Worm (Caenorhabditis elegans) whole organism, young adult: ENCODE results near the gene mlc-6.

Source experiments
- B0035.1 ChIP-seq: sonication (generic microtip); optimal IDR thresholded peaks from 2 replicates; lab custom pipeline; 2016; ENCODE audit warnings: missing genetic modification characterization, mild to moderate bottlenecking, missing compliant biosample characterization, missing genotype, missing genetic modification reagents
- F10E7.11 ChIP-seq: sonication (generic microtip); optimal IDR thresholded peaks from 2 replicates; lab custom pipeline; 2017; ENCODE audit warnings: mild to moderate bottlenecking, missing genetic modification characterization, moderate library complexity, missing compliant biosample characterization
- F22D6.2 ChIP-seq: sonication (generic microtip); optimal IDR thresholded peaks from 2 replicates; lab custom pipeline; 2016; ENCODE audit warnings: mild to moderate bottlenecking, missing genetic modification characterization, missing compliant biosample characterization
- F49E8.2 ChIP-seq: sonication (generic microtip); optimal IDR thresholded peaks from 3 replicates; lab custom pipeline; 2017; ENCODE audit warnings: missing genetic modification characterization, mild to moderate bottlenecking, missing compliant biosample characterization, antibody characterized with exemption, moderate library complexity; ENCODE audit not compliant: insufficient read depth
- F55B11.4 ChIP-seq: sonication (generic microtip); optimal IDR thresholded peaks from 2 replicates; lab custom pipeline; 2016; ENCODE audit warnings: missing compliant biosample characterization, missing genetic modification characterization, borderline replicate concordance; ENCODE audit not compliant: insufficient read depth
- K12H6.12 ChIP-seq: fragments of 200-800 bp; sonication (Bioruptor generic); optimal IDR thresholded peaks from 2 replicates; lab custom pipeline; 2018; ENCODE audit warnings: mild to moderate bottlenecking, missing genetic modification characterization, missing compliant biosample characterization
- T07F8.4 ChIP-seq: sonication (generic microtip); optimal IDR thresholded peaks from 2 replicates; lab custom pipeline; 2016; ENCODE audit warnings: mild to moderate bottlenecking, missing genetic modification characterization, moderate library complexity, missing compliant biosample characterization
- attf-5 ChIP-seq: fragments of 200-800 bp; sonication (Bioruptor generic); optimal IDR thresholded peaks from 2 replicates; lab custom pipeline; 2018; ENCODE audit warnings: mild to moderate bottlenecking, missing genetic modification characterization, missing compliant biosample characterization
- attf-6 ChIP-seq: fragments of 200-800 bp; sonication (Bioruptor generic); IDR thresholded peaks from 2 replicates; pipeline ENCODE4 v1.3.6; 2022; ENCODE audit warnings: missing genetic modification reagents, missing genetic modification characterization, missing compliant biosample characterization
- cebp-2 ChIP-seq: fragments of 200-800 bp; sonication (Bioruptor generic); IDR thresholded peaks from 2 replicates; pipeline ENCODE4 v1.3.6; 2022; ENCODE audit warnings: missing genetic modification characterization, missing compliant biosample characterization
- ceh-27 ChIP-seq: fragments of 200-800 bp; sonication (Bioruptor generic); optimal IDR thresholded peaks from 2 replicates; lab custom pipeline; 2018; ENCODE audit warnings: mild to moderate bottlenecking, missing genetic modification characterization, moderate library complexity, missing compliant biosample characterization
- ceh-79 ChIP-seq: sonication (generic microtip); optimal IDR thresholded peaks from 2 replicates; lab custom pipeline; 2017; ENCODE audit warnings: mild to moderate bottlenecking, missing genetic modification characterization, missing compliant biosample characterization
- die-1 ChIP-seq: sonication (generic microtip); optimal IDR thresholded peaks from 2 replicates; lab custom pipeline; 2016; ENCODE audit warnings: missing genotype, mild to moderate bottlenecking, missing genetic modification characterization, missing compliant biosample characterization
- egrh-3 ChIP-seq: fragments of 200-800 bp; sonication (Bioruptor generic); IDR thresholded peaks from 2 replicates; pipeline ENCODE4 v1.3.6; 2022; ENCODE audit warnings: missing genetic modification reagents, missing genetic modification characterization, missing compliant biosample characterization
- hmg-1.2 ChIP-seq: fragments of 200-800 bp; sonication (Bioruptor generic); IDR thresholded peaks from 2 replicates; pipeline ENCODE4 v1.3.6; 2022; ENCODE audit warnings: missing genetic modification reagents, missing genetic modification characterization, missing compliant biosample characterization
- hrde-1 ChIP-seq: sonication (generic microtip); optimal IDR thresholded peaks from 2 replicates; lab custom pipeline; 2016; ENCODE audit warnings: missing genetic modification characterization, mild to moderate bottlenecking, missing compliant biosample characterization, moderate library complexity, missing genotype, missing genetic modification reagents, borderline replicate concordance
- let-526 ChIP-seq: fragments of 200-800 bp; sonication (Bioruptor generic); IDR thresholded peaks from 2 replicates; pipeline ENCODE4 v1.3.6; 2022; ENCODE audit warnings: missing genetic modification reagents, missing genetic modification characterization, missing compliant biosample characterization
- lin-26 ChIP-seq: fragments of 200-800 bp; sonication (Bioruptor generic); IDR thresholded peaks from 2 replicates; pipeline ENCODE4 v1.3.6; 2022; ENCODE audit warnings: missing genetic modification reagents, missing genetic modification characterization, missing compliant biosample characterization
- lir-1 ChIP-seq: fragments of 200-800 bp; sonication (Bioruptor generic); conservative IDR thresholded peaks from 2 replicates; pipeline ENCODE4 v1.3.6; 2022; ENCODE audit warnings: missing genetic modification reagents, missing genetic modification characterization, missing compliant biosample characterization
- lsy-27 ChIP-seq: sonication (generic microtip); optimal IDR thresholded peaks from 2 replicates; lab custom pipeline; 2017; ENCODE audit warnings: missing genetic modification characterization, mild to moderate bottlenecking, missing compliant biosample characterization, antibody characterized with exemption, missing genotype, borderline replicate concordance; ENCODE audit not compliant: insufficient read depth
- madf-10 ChIP-seq: sonication (generic microtip); optimal IDR thresholded peaks from 2 replicates; lab custom pipeline; 2016; ENCODE audit warnings: mild to moderate bottlenecking, missing genetic modification characterization, missing compliant biosample characterization
- mcd-1 ChIP-seq: fragments of 200-800 bp; sonication (Bioruptor generic); IDR thresholded peaks from 2 replicates; pipeline ENCODE4 v1.3.6; 2022; ENCODE audit warnings: missing genetic modification reagents, missing genetic modification characterization, missing compliant biosample characterization
- mes-4 ChIP-seq: sonication (generic microtip); optimal IDR thresholded peaks from 2 replicates; lab custom pipeline; 2016; ENCODE audit warnings: missing genotype, missing genetic modification characterization, missing compliant biosample characterization
- mxl-1 ChIP-seq: sonication (generic microtip); optimal IDR thresholded peaks from 2 replicates; lab custom pipeline; 2016; ENCODE audit warnings: missing genetic modification characterization, missing compliant biosample characterization
- nhr-27 ChIP-seq: fragments of 200-800 bp; sonication (Bioruptor generic); optimal IDR thresholded peaks from 2 replicates; lab custom pipeline; 2018; ENCODE audit warnings: mild to moderate bottlenecking, missing genetic modification characterization, moderate library complexity, missing compliant biosample characterization
- nhr-80 ChIP-seq: sonication (generic microtip); optimal IDR thresholded peaks from 2 replicates; lab custom pipeline; 2016; ENCODE audit warnings: missing genetic modification characterization, missing compliant biosample characterization
- pha-4 ChIP-seq: fragments of 150-350 bp; sonication (generic microtip); optimal IDR thresholded peaks from 2 replicates; lab custom pipeline; 2014; ENCODE audit warnings: missing biosample characterization, missing genetic modification reagents, missing genetic modification characterization
- rcor-1 ChIP-seq: fragments of 200-800 bp; sonication (Bioruptor generic); IDR thresholded peaks from 2 replicates; pipeline ENCODE4 v1.3.6; 2022; ENCODE audit warnings: missing genetic modification reagents, missing genetic modification characterization, missing compliant biosample characterization
- sea-2 ChIP-seq: fragments of 200-800 bp; sonication (Bioruptor generic); IDR thresholded peaks from 2 replicates; pipeline ENCODE4 v1.3.6; 2022; ENCODE audit warnings: missing genetic modification characterization, missing compliant biosample characterization
- snpc-1.1 ChIP-seq: sonication (generic microtip); optimal IDR thresholded peaks from 2 replicates; lab custom pipeline; 2017; ENCODE audit warnings: missing genetic modification characterization, mild to moderate bottlenecking, missing compliant biosample characterization, antibody characterized with exemption, moderate library complexity, missing genotype, missing genetic modification reagents; ENCODE audit not compliant: insufficient read depth
- tbp1 ChIP-seq: fragments of 200-800 bp; sonication (Bioruptor generic); optimal IDR thresholded peaks from 2 replicates; lab custom pipeline; 2018; ENCODE audit warnings: mild to moderate bottlenecking, missing genetic modification characterization, missing compliant biosample characterization
- zfh-2 ChIP-seq: fragments of 200-800 bp; sonication (Bioruptor generic); conservative IDR thresholded peaks from 2 replicates; pipeline ENCODE4 v1.3.6; 2022; ENCODE audit warnings: missing genetic modification reagents, missing genetic modification characterization, missing compliant biosample characterization
- ztf-22 ChIP-seq: fragments of 200-800 bp; sonication (Bioruptor generic); optimal IDR thresholded peaks from 2 replicates; lab custom pipeline; 2018; ENCODE audit warnings: mild to moderate bottlenecking, missing genetic modification characterization, moderate library complexity, missing compliant biosample characterization
- ztf-25 ChIP-seq: fragments of 200-800 bp; sonication (Bioruptor generic); IDR thresholded peaks from 2 replicates; pipeline ENCODE4 v1.3.6; 2022; ENCODE audit warnings: missing genetic modification reagents, missing genetic modification characterization, missing compliant biosample characterization

Gene mlc-6

DNA sequence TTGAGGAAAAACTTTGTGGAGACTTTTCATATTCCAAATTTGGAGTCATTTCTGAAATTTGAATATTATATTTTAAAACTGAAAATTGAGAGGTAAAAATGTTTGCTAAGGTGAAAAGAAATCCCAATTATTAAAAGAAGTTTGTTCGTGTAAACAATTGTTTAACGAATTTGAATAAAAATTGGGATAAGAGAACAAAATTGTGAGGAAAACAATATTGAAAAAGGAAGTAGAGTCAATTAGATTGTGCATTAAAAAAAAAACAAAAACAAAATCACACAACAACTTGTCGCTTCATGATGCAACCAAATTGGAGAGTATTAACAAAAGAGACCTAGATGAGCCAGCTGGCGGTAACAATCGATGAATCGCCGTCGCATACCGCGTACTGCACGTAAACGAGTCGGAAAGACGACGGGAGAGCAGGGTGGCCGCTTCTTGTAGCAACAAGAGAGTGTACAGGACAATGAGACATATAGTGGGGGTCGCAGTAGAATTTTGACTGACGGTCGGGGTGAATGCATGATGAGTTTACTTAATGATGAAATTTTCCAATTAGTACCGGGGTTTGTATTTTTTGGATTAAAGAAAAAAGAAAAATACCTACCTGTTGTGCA lies 3.0 kb downstream of the mlc-6 start, which contains the start of gene K04C1.3:
TSS of gene K04C1.3 (minus strand) at position 51 of the 617 bp plus-strand sequence.
- TF ChIP-seq nhr-27: no peak
- TF ChIP-seq rcor-1: no peak
- peak; percentile 54 for TF ChIP-seq nhr-80 (tag; lab: Kevin White, UChicago)

DNA sequence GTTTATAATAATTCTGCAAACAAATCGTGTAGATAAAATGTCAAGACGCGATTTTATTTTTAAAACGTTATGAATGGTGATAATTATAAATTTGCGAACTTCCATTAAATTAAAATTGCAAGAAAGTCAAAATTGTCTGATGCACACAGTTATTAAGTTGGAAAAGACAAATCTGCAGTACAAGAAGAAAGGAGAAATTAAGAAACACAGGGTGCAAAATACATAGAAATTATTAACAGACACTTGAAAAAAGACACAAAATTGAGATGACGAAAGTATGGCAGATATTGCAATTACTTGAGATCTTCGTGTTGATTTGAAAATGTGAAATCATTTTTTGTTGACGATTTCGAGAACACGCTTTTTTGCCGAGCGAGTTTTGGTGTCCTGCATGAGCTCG lies 4.9 kb downstream of the mlc-6 start:
- TF ChIP-seq sea-2 (GFP tag; lab: Robert Waterston, UW) (no peak), lsy-27 (tag; lab: Kevin White, UChicago) (no peak), lin-26 (GFP tag; lab: Robert Waterston, UW) (no peak), hrde-1 (tag; lab: Kevin White, UChicago) (no peak), die-1 (no peak), F55B11.4 (tag; lab: Kevin White, UChicago) (no peak), mes-4 (no peak), F10E7.11 (no peak), attf-6 (no peak)

DNA sequence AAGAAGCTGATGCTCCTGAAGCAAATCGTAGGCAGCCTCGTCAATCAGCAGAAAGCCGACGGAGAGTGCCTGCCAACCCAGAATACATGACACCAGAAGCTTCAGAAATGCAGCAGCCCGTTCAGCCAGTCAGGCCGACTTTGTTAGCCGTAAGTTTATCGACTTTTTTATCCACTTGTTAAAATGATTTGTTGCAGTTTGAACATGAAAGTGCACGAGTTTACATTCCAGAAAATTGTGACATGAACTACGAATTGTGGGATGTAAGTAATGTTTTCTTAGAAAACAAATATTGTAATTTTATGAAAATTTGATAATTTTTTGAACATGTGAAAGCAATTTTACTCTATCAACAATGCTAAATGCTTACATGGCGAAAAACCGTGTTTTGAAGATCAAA lies 6.2 kb downstream of the mlc-6 start:
- TF ChIP-seq mxl-1 (tag; lab: Kevin White, UChicago): no peak

DNA sequence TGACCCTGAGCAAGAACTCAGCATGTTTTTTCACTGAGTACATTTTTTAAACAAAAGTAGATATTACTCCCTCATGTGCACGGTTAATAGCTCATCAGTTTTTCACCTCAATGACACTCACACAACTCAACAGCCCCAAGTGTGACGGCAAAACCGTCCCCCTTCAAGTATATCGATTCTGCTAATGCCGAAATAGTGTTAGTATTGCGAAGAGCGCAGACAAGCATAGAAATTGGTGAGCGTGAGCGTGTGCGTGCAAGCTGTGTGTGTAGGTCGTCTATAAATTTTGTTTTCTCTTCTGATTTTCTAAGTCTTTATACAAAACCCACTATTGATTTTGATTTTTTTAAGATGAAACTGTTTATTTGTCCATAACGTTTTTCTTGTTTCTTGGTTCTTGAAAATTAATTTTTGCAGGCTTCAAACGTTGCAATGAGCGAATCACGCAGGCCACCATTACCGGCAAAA lies 8.1 kb downstream of the mlc-6 start, which contains the start of gene K04C1.2:
TSS of gene K04C1.2 (plus strand) at position 418 of the 468 bp plus-strand sequence.
- TF ChIP-seq ztf-22 (no peak), F22D6.2 (tag; lab: Kevin White, UChicago) (no peak), lir-1 (GFP tag; lab: Robert Waterston, UW) (peak; percentile 79), F49E8.2 (no peak), nhr-80 (tag; lab: Kevin White, UChicago) (peak; percentile 22), tbp1 (GFP tag; lab: Kevin White, UChicago) (peak; percentile 5), K12H6.12 (tag; lab: Kevin White, UChicago) (peak; percentile 36), attf-5 (GFP tag; lab: Kevin White, UChicago) (peak; percentile 62), ceh-27 (GFP tag; lab: Kevin White, UChicago) (peak; percentile 58), B0035.1 (tag; lab: Kevin White, UChicago) (no peak), let-526 (no peak), T07F8.4 (tag; lab: Kevin White, UChicago) (no peak), ceh-79 (no peak), hmg-1.2 (GFP tag; lab: Robert Waterston, UW) (peak; percentile 80; the same call in 1 of the 2 replicates), cebp-2 (GFP tag; lab: Robert Waterston, UW) (no peak)

DNA sequence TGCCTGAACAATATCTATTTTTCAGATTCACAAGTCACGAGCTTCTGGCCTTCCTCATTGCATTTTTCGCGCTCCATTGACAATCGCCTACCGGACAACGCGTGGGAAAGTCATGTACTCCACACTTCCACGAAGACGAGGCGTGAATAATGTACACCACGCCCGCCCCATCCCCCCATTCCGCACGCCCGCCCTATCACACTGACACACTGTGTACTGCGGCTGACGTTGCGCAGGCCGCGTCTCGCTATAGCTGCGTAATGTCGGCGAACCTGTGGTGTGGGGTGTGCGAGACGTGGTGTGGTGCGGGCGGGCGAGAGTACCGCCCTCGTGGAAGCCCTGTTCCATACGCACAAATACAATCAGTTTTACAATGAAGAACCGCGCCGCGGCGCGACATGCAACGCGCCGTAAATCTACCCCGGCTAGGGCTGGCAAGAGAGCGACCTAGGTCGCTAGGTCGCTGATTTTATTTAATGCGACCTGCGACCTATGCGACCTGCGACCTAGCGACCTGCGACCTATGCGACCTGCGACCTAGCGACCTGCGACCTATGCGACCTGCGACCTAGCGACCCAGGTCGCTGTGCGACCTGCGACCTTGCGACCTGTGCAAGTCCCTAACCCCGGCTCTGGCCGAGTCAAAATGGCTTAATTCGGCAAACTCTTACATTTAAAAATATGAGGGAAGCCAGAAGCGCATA lies 10.1 kb downstream of the mlc-6 start:
- TF ChIP-seq ztf-25 (GFP tag; lab: Robert Waterston, UW): no peak
- no peak for TF ChIP-seq snpc-1.1 (tag; lab: Kevin White, UChicago)
- TF ChIP-seq zfh-2 (GFP tag; lab: Robert Waterston, UW): peak; percentile 90
- TF ChIP-seq madf-10: no peak
- no peak for TF ChIP-seq pha-4 (tag; lab: Kevin White, UChicago)
- peak; percentile 93 for TF ChIP-seq egrh-3 (GFP tag; lab: Robert Waterston, UW)
- peak; percentile 23; the same call in 1 of the 2 replicates for TF ChIP-seq mcd-1 (GFP tag; lab: Robert Waterston, UW)
